Worm (Caenorhabditis elegans) whole organism, L4 larva: ENCODE data around the gene srlf-4.
"Not testable (repeated sequence)": the region's sequence is repeated elsewhere in the genome, so short reads cannot be mapped to it uniquely, and the experiment has no call there.

Source experiments
- ctbp-1 ChIP-seq: fragments of 200-800 bp; sonication (Bioruptor generic); IDR thresholded peaks from 2 replicates; pipeline ENCODE4 v1.3.6; 2022; ENCODE audit warnings: missing genetic modification reagents, missing genetic modification characterization, missing compliant biosample characterization
- hmg-1.1 ChIP-seq: fragments of 200-800 bp; sonication (Bioruptor generic); IDR thresholded peaks from 2 replicates; pipeline ENCODE4 v1.3.6; 2022; ENCODE audit warnings: missing genetic modification reagents, missing genetic modification characterization, missing compliant biosample characterization
- zip-11 ChIP-seq: fragments of 200-800 bp; sonication (Bioruptor generic); IDR thresholded peaks from 2 replicates; pipeline ENCODE4 v1.3.6; 2022; ENCODE audit warnings: missing genetic modification characterization, missing compliant biosample characterization

srlf-4 gene

ce11 chrIV:12875260-12875659 is 49.0 kb downstream of the srlf-4 start, which contains the start of gene ZK896.1:
Gene ZK896.1, minus strand, starts transcription at chrIV:12875360.
- TF ChIP-seq ctbp-1 (GFP tag; lab: Robert Waterston, UW); hmg-1.1; zip-11: not testable (repeated sequence)
